Fruit fly (Drosophila melanogaster) whole organism, embryonic: ENCODE data around the gene zfh2.

Experiments used
- BEAF-32 ChIP-seq: fragments of 200-800 bp; sonication (Bioruptor generic); optimal IDR thresholded peaks from 3 replicates; lab custom pipeline; 2017; ENCODE audit warnings: missing biosample characterization, missing genetic modification characterization, mild to moderate bottlenecking, moderate library complexity, missing genetic modification reagents
- CG10209 ChIP-seq: fragments of 200-800 bp; sonication (Bioruptor generic); optimal IDR thresholded peaks from 3 replicates; lab custom pipeline; 2017; ENCODE audit warnings: missing biosample characterization, mild to moderate bottlenecking, missing genetic modification characterization, missing genetic modification reagents
- CG11398 ChIP-seq: fragments of 200-800 bp; sonication (Bioruptor generic); optimal IDR thresholded peaks from 2 replicates; lab custom pipeline; 2016; ENCODE audit warnings: missing biosample characterization, missing genetic modification characterization
- CG11504 ChIP-seq: fragments of 200-800 bp; sonication (Bioruptor generic); optimal IDR thresholded peaks from 3 replicates; lab custom pipeline; 2019; ENCODE audit warnings: missing biosample characterization, mild to moderate bottlenecking, missing genetic modification characterization, moderate library complexity
- CG1233 ChIP-seq: fragments of 200-800 bp; sonication (Bioruptor generic); optimal IDR thresholded peaks from 4 replicates; lab custom pipeline; 2018; ENCODE audit warnings: missing biosample characterization, mild to moderate bottlenecking, missing genetic modification characterization
- CG12744 ChIP-seq: fragments of 200-800 bp; sonication (Bioruptor generic); optimal IDR thresholded peaks from 2 replicates; lab custom pipeline; 2016; ENCODE audit warnings: missing biosample characterization, missing genetic modification characterization
- CG12942 ChIP-seq: fragments of 200-800 bp; sonication (Bioruptor generic); optimal IDR thresholded peaks from 3 replicates; lab custom pipeline; 2016; ENCODE audit warnings: missing biosample characterization, missing genetic modification characterization
- CG17186 ChIP-seq: fragments of 200-800 bp; sonication (Bioruptor generic); optimal IDR thresholded peaks from 3 replicates; lab custom pipeline; 2017; ENCODE audit warnings: missing biosample characterization, missing genetic modification reagents, missing genetic modification characterization
- CG1792 ChIP-seq: fragments of 200-800 bp; sonication (Bioruptor generic); optimal IDR thresholded peaks from 2 replicates; lab custom pipeline; 2016; ENCODE audit warnings: missing biosample characterization, missing genetic modification characterization
- CG2116 ChIP-seq: fragments of 200-800 bp; sonication (Bioruptor generic); optimal IDR thresholded peaks from 3 replicates; lab custom pipeline; 2018; ENCODE audit warnings: missing biosample characterization, mild to moderate bottlenecking, missing genetic modification characterization
- CG30020 ChIP-seq: fragments of 200-800 bp; optimal IDR thresholded peaks from 2 replicates; lab custom pipeline; 2019; ENCODE audit warnings: missing biosample characterization, mild to moderate bottlenecking, missing genetic modification characterization, moderate library complexity
- CG33213 ChIP-seq: fragments of 200-800 bp; sonication (Bioruptor generic); optimal IDR thresholded peaks from 3 replicates; lab custom pipeline; 2016; ENCODE audit warnings: missing biosample characterization, missing genetic modification characterization
- CG34224 ChIP-seq: fragments of 200-800 bp; sonication (Bioruptor generic); IDR thresholded peaks from 3 replicates; pipeline ENCODE4 v1.3.6; 2022; ENCODE audit warnings: missing biosample characterization, missing genetic modification characterization; ENCODE audit not compliant: partially characterized antibody
- CG4328 ChIP-seq: fragments of 200-800 bp; sonication (Bioruptor generic); optimal IDR thresholded peaks from 3 replicates; lab custom pipeline; 2017; ENCODE audit warnings: missing biosample characterization, missing genetic modification reagents, missing genetic modification characterization
- CG4360 ChIP-seq: fragments of 200-800 bp; sonication (Bioruptor generic); IDR thresholded peaks from 2 replicates; pipeline ENCODE4 v1.3.6; 2022; ENCODE audit warnings: missing biosample characterization, missing genetic modification characterization
- CG4424 ChIP-seq: fragments of 200-800 bp; sonication (Bioruptor generic); optimal IDR thresholded peaks from 3 replicates; lab custom pipeline; 2016; ENCODE audit warnings: missing biosample characterization, missing genetic modification characterization
- CG5953 ChIP-seq: fragments of 200-800 bp; sonication (Bioruptor generic); IDR thresholded peaks from 2 replicates; pipeline ENCODE4 v1.3.6; 2022; ENCODE audit warnings: missing biosample characterization, missing genetic modification characterization
- CG7556 ChIP-seq: fragments of 200-800 bp; sonication (Bioruptor generic); optimal IDR thresholded peaks from 2 replicates; lab custom pipeline; 2017; ENCODE audit warnings: missing biosample characterization, mild to moderate bottlenecking, missing genetic modification characterization
- CG8281 ChIP-seq: fragments of 200-800 bp; sonication (Bioruptor generic); optimal IDR thresholded peaks from 2 replicates; lab custom pipeline; 2018; ENCODE audit warnings: missing biosample characterization, mild to moderate bottlenecking, missing genetic modification characterization, moderate library complexity
- CG8765 ChIP-seq: fragments of 200-800 bp; sonication (Bioruptor generic); IDR thresholded peaks from 2 replicates; pipeline ENCODE4 v1.3.6; 2022; ENCODE audit warnings: missing biosample characterization, missing genetic modification characterization
- CG9609 ChIP-seq: fragments of 200-800 bp; sonication (Bioruptor generic); optimal IDR thresholded peaks from 3 replicates; lab custom pipeline; 2016; ENCODE audit warnings: missing biosample characterization, missing genetic modification characterization
- CG9876 ChIP-seq: fragments of 200-800 bp; sonication (Bioruptor generic); optimal IDR thresholded peaks from 2 replicates; lab custom pipeline; 2016; ENCODE audit warnings: missing biosample characterization, missing genetic modification characterization
- CkIIα-i1 ChIP-seq: fragments of 200-800 bp; sonication (Bioruptor generic); IDR thresholded peaks from 2 replicates; pipeline ENCODE4 v1.3.6; 2022; ENCODE audit warnings: missing biosample characterization, missing genetic modification characterization
- Dad ChIP-seq: fragments of 200-800 bp; sonication (Bioruptor generic); optimal IDR thresholded peaks from 3 replicates; lab custom pipeline; 2016; ENCODE audit warnings: missing biosample characterization, missing genetic modification characterization
- Deaf1 ChIP-seq: fragments of 200-800 bp; optimal IDR thresholded peaks from 3 replicates; lab custom pipeline; 2019; ENCODE audit warnings: missing biosample characterization, mild to moderate bottlenecking, missing genetic modification characterization, moderate library complexity
- Dref ChIP-seq: fragments of 200-800 bp; sonication (Bioruptor generic); IDR thresholded peaks from 2 replicates; pipeline ENCODE4 v1.3.6; 2022; ENCODE audit warnings: missing biosample characterization, missing genetic modification characterization
- Hmx ChIP-seq: fragments of 200-800 bp; sonication (Bioruptor generic); optimal IDR thresholded peaks from 2 replicates; lab custom pipeline; 2016; ENCODE audit warnings: missing biosample characterization, missing genetic modification characterization
- Lpt ChIP-seq: fragments of >200 bp; optimal IDR thresholded peaks from 2 replicates; lab custom pipeline; 2018; ENCODE audit warnings: missing biosample characterization, missing genetic modification characterization
- NFAT ChIP-seq: fragments of 200-800 bp; sonication (Bioruptor generic); IDR thresholded peaks from 2 replicates; pipeline ENCODE4 v1.3.6; 2022; ENCODE audit warnings: missing biosample characterization, missing genetic modification characterization
- Sin3A ChIP-seq: fragments of >200 bp; optimal IDR thresholded peaks from 2 replicates; lab custom pipeline; 2018
- Spps ChIP-seq: fragments of 200-800 bp; sonication (Bioruptor generic); optimal IDR thresholded peaks from 2 replicates; lab custom pipeline; 2018; ENCODE audit warnings: missing biosample characterization, mild to moderate bottlenecking, missing genetic modification characterization
- Sry-δ ChIP-seq: fragments of 200-800 bp; sonication (Bioruptor generic); optimal IDR thresholded peaks from 2 replicates; lab custom pipeline; 2016; ENCODE audit warnings: missing biosample characterization, missing genetic modification characterization
- Ssrp ChIP-seq: fragments of 200-800 bp; sonication (Bioruptor generic); optimal IDR thresholded peaks from 2 replicates; lab custom pipeline; 2018; ENCODE audit warnings: missing biosample characterization, mild to moderate bottlenecking, missing genetic modification characterization, moderate library complexity
- ara ChIP-seq: fragments of 200-800 bp; sonication (Bioruptor generic); IDR thresholded peaks from 2 replicates; pipeline ENCODE4 v1.3.6; 2022; ENCODE audit warnings: missing biosample characterization, missing genetic modification characterization
- az2 ChIP-seq: fragments of 200-800 bp; sonication (Bioruptor generic); optimal IDR thresholded peaks from 3 replicates; lab custom pipeline; 2016; ENCODE audit warnings: missing biosample characterization, missing genetic modification characterization
- bab2 ChIP-seq: fragments of 200-800 bp; sonication (Bioruptor generic); optimal IDR thresholded peaks from 2 replicates; lab custom pipeline; 2016; ENCODE audit warnings: missing biosample characterization, missing genetic modification characterization
- chif ChIP-seq, 2 experiments: fragments of 200-800 bp; sonication (Bioruptor generic); optimal IDR thresholded peaks; 3 replicates each; lab custom pipeline; 2016; ENCODE audit warnings: missing biosample characterization in 2 of 2, missing genetic modification characterization in 2 of 2
- chn ChIP-seq: fragments of 200-800 bp; sonication (Bioruptor generic); optimal IDR thresholded peaks from 2 replicates; lab custom pipeline; 2016; ENCODE audit warnings: missing biosample characterization, missing genetic modification characterization
- corto ChIP-seq: fragments of 200-800 bp; sonication (Bioruptor generic); optimal IDR thresholded peaks from 2 replicates; lab custom pipeline; 2016; ENCODE audit warnings: missing biosample characterization, mild to moderate bottlenecking, missing genetic modification characterization, moderate library complexity
- cwo ChIP-seq: fragments of 200-800 bp; sonication (Bioruptor generic); optimal IDR thresholded peaks from 3 replicates; lab custom pipeline; 2017; ENCODE audit warnings: missing biosample characterization, missing genetic modification characterization, mild to moderate bottlenecking, moderate library complexity, missing genetic modification reagents
- fd3F ChIP-seq: fragments of 200-800 bp; sonication (Bioruptor generic); optimal IDR thresholded peaks from 2 replicates; lab custom pipeline; 2018; ENCODE audit warnings: missing biosample characterization, mild to moderate bottlenecking, missing genetic modification characterization, moderate library complexity
- hbn ChIP-seq: fragments of 200-800 bp; sonication (Bioruptor generic); IDR thresholded peaks from 2 replicates; pipeline ENCODE4 v1.3.6; 2022; ENCODE audit warnings: missing biosample characterization, missing genetic modification characterization; ENCODE audit not compliant: partially characterized antibody
- ken ChIP-seq: fragments of 200-800 bp; sonication (Bioruptor generic); IDR thresholded peaks from 3 replicates; pipeline ENCODE4 v1.3.6; 2022; ENCODE audit warnings: missing biosample characterization, missing genetic modification characterization
- maf-S ChIP-seq: fragments of 200-800 bp; sonication (Bioruptor generic); optimal IDR thresholded peaks from 2 replicates; lab custom pipeline; 2016; ENCODE audit warnings: missing biosample characterization, missing genetic modification characterization
- pita ChIP-seq: fragments of 200-800 bp; sonication (Bioruptor generic); optimal IDR thresholded peaks from 2 replicates; lab custom pipeline; 2017; ENCODE audit warnings: missing biosample characterization, mild to moderate bottlenecking, missing genetic modification characterization
- psq ChIP-seq: fragments of 200-800 bp; sonication (Bioruptor generic); optimal IDR thresholded peaks from 2 replicates; lab custom pipeline; 2017; ENCODE audit warnings: missing biosample characterization, missing genetic modification characterization
- run ChIP-seq: fragments of 200-800 bp; sonication (Bioruptor generic); optimal IDR thresholded peaks from 3 replicates; lab custom pipeline; 2018; ENCODE audit warnings: missing biosample characterization, mild to moderate bottlenecking, missing genetic modification characterization
- scrt ChIP-seq: fragments of 200-800 bp; sonication (Bioruptor generic); optimal IDR thresholded peaks from 2 replicates; lab custom pipeline; 2018; ENCODE audit warnings: missing biosample characterization, mild to moderate bottlenecking, missing genetic modification characterization, moderate library complexity
- sim ChIP-seq: fragments of 200-800 bp; sonication (Bioruptor generic); IDR thresholded peaks from 2 replicates; pipeline ENCODE4 v1.3.6; 2022; ENCODE audit warnings: missing biosample characterization, missing genetic modification characterization
- slp2 ChIP-seq: fragments of 200-800 bp; sonication (Bioruptor generic); optimal IDR thresholded peaks from 2 replicates; lab custom pipeline; 2016; ENCODE audit warnings: missing biosample characterization, missing genetic modification characterization
- tup ChIP-seq: fragments of 200-800 bp; sonication (Bioruptor generic); optimal IDR thresholded peaks from 2 replicates; lab custom pipeline; 2016; ENCODE audit warnings: missing biosample characterization, mild to moderate bottlenecking, missing genetic modification characterization, moderate library complexity

zfh2 gene

dm6 chr4:468634-469238, 32.9 kb upstream of the zfh2 start (continued):
- TF ChIP-seq az2 (GFP tag; lab: Kevin White, UChicago) (no peak), slp2 (no peak), sim (GFP tag; lab: Robert Waterston, UW) (no peak), Lpt (GFP tag; lab: Kevin White, UChicago) (no peak), ara (GFP tag; lab: Robert Waterston, UW) (no peak), cwo (GFP tag; lab: Kevin White, UChicago) (no peak), CG7556 (GFP tag; lab: Kevin White, UChicago) (no peak), Dref (no peak)
- TF ChIP-seq, all 482 proteins: peak for 8

dm6 chr4:481739-482138, 19.9 kb upstream of the zfh2 start:
- TF ChIP-seq Dad (GFP tag; lab: Kevin White, UChicago) (no peak), CG8765 (GFP tag; lab: Robert Waterston, UW) (no peak), chif (GFP tag; optimal IDR thresholded peaks at IDR 0.05; lab: Kevin White, UChicago) (no peak), CG1233 (GFP tag; lab: Kevin White, UChicago) (no peak), Spps (no peak), tup (no peak), scrt (GFP tag; lab: Kevin White, UChicago) (no peak), chn (GFP tag; lab: Kevin White, UChicago) (no peak), CG8281 (tag; lab: Kevin White, UChicago) (no peak), pita (GFP tag; lab: Kevin White, UChicago) (no peak), CG30020 (no peak), CG1792 (GFP tag; lab: Kevin White, UChicago) (no peak), bab2 (no peak), run (tag; lab: Kevin White, UChicago) (no peak), hbn (GFP tag; lab: Robert Waterston, UW) (peak; percentile 40; the same call in 1 of the 2 replicates), Sry-δ (GFP tag; lab: Kevin White, UChicago) (peak; percentile 74), Hmx (GFP tag; lab: Kevin White, UChicago) (no peak), maf-S (GFP tag; lab: Kevin White, UChicago) (no peak), corto (no peak), fd3F (no peak), NFAT (GFP tag; lab: Robert Waterston, UW) (no peak), CG11504 (tag; lab: Kevin White, UChicago) (no peak), CG17186 (GFP tag; lab: Kevin White, UChicago) (peak; percentile 4), CG33213 (GFP tag; lab: Kevin White, UChicago) (no peak), CG9876 (GFP tag; lab: Kevin White, UChicago) (no peak), CG34224 (GFP tag; lab: Robert Waterston, UW) (peak; percentile 58), CG4424 (GFP tag; lab: Kevin White, UChicago) (no peak), Deaf1 (tag; lab: Kevin White, UChicago) (no peak), psq (no peak), CkIIα-i1 (no peak), Sin3A (lab: Kevin White, UChicago) (no peak), Ssrp (tag; lab: Kevin White, UChicago) (no peak), CG9609 (GFP tag; lab: Kevin White, UChicago) (no peak), CG12744 (GFP tag; lab: Kevin White, UChicago) (no peak), CG4328 (GFP tag; lab: Kevin White, UChicago) (no peak), CG2116 (GFP tag; lab: Kevin White, UChicago) (peak; percentile 37), CG10209 (GFP tag; lab: Kevin White, UChicago) (no peak), CG11398 (GFP tag; lab: Kevin White, UChicago) (no peak), BEAF-32 (GFP tag; lab: Kevin White, UChicago) (peak; percentile 73), CG12942 (GFP tag; lab: Kevin White, UChicago) (no peak), ken (no peak), CG4360 (GFP tag; lab: Robert Waterston, UW) (no peak), CG5953 (GFP tag; lab: Robert Waterston, UW) (no peak)
